Worm (Caenorhabditis elegans) whole organism, L4 larva: Measurements from ENCODE around the gene T28C12.15.

ENCODE experiments used
- F26F4.8 ChIP-seq: fragments of 200-800 bp; sonication (Bioruptor generic); conservative IDR thresholded peaks from 2 replicates; pipeline ENCODE4 v1.3.6; 2022; ENCODE audit warnings: missing genetic modification characterization, missing compliant biosample characterization
- F37D6.2 ChIP-seq: sonication (generic microtip); optimal IDR thresholded peaks from 2 replicates; lab custom pipeline; 2016; ENCODE audit warnings: mild to moderate bottlenecking, missing genetic modification characterization, missing compliant biosample characterization
- F44E2.7 ChIP-seq: fragments of 200-800 bp; sonication (Bioruptor generic); IDR thresholded peaks from 2 replicates; pipeline ENCODE4 v2.1.2; 2022; ENCODE audit warnings: missing genetic modification characterization, missing compliant biosample characterization
- R02D3.7 ChIP-seq: fragments of 150-350 bp; sonication (generic microtip); optimal IDR thresholded peaks from 3 replicates; lab custom pipeline; 2014; ENCODE audit warnings: missing biosample characterization, missing genetic modification characterization
- T20F7.1 ChIP-seq: fragments of 200-800 bp; sonication (Bioruptor generic); optimal IDR thresholded peaks from 2 replicates; lab custom pipeline; 2018; ENCODE audit warnings: mild to moderate bottlenecking, missing genetic modification characterization, missing compliant biosample characterization
- Y105C5A.15 ChIP-seq: fragments of 200-800 bp; sonication (Bioruptor generic); IDR thresholded peaks from 2 replicates; pipeline ENCODE4 v1.3.6; 2022; ENCODE audit warnings: missing genetic modification characterization, missing compliant biosample characterization
- aha-1 ChIP-seq: fragments of 150-350 bp; peaks from one replicate; lab custom pipeline; 2014; ENCODE audit warnings: missing biosample characterization, missing genetic modification characterization
- aly-2 ChIP-seq: sonication (generic microtip); optimal IDR thresholded peaks from 2 replicates; lab custom pipeline; 2018; ENCODE audit warnings: missing biosample characterization, missing genetic modification characterization
- attf-4 ChIP-seq: sonication (generic microtip); optimal IDR thresholded peaks from 3 replicates; lab custom pipeline; 2017; ENCODE audit warnings: missing biosample characterization, missing genetic modification characterization
- ceh-20 ChIP-seq: fragments of 200-800 bp; sonication (Bioruptor generic); IDR thresholded peaks from 2 replicates; pipeline ENCODE4 v1.3.6; 2022; ENCODE audit warnings: missing genetic modification reagents, missing genetic modification characterization, missing compliant biosample characterization
- ceh-44 ChIP-seq: fragments of 200-800 bp; sonication (Bioruptor generic); IDR thresholded peaks from 2 replicates; pipeline ENCODE4 v1.3.6; 2022; ENCODE audit warnings: missing genetic modification reagents, missing genetic modification characterization, missing compliant biosample characterization
- cey-2 ChIP-seq: sonication (generic microtip); optimal IDR thresholded peaks from 3 replicates; lab custom pipeline; 2017; ENCODE audit warnings: missing genetic modification characterization, mild to moderate bottlenecking, missing compliant biosample characterization, antibody characterized with exemption, borderline replicate concordance; ENCODE audit not compliant: insufficient read depth
- daf-19 ChIP-seq: fragments of 200-800 bp; sonication (Bioruptor generic); conservative IDR thresholded peaks from 2 replicates; pipeline ENCODE4 v1.3.6; 2022; ENCODE audit warnings: missing genetic modification characterization, missing compliant biosample characterization
- dmd-8 ChIP-seq: fragments of 200-800 bp; sonication (Bioruptor generic); IDR thresholded peaks from 2 replicates; pipeline ENCODE4 v1.3.6; 2022; ENCODE audit warnings: missing genetic modification characterization, missing compliant biosample characterization
- duxl-1 ChIP-seq: sonication (generic microtip); optimal IDR thresholded peaks from 2 replicates; lab custom pipeline; 2016; ENCODE audit warnings: mild to moderate bottlenecking, missing genetic modification characterization, moderate library complexity, missing compliant biosample characterization; ENCODE audit not compliant: poor library complexity
- dve-1 ChIP-seq: sonication (generic microtip); optimal IDR thresholded peaks from 2 replicates; lab custom pipeline; 2017; ENCODE audit warnings: antibody characterized with exemption, mild to moderate bottlenecking, missing genetic modification characterization, missing compliant biosample characterization; ENCODE audit not compliant: insufficient read depth
- egl-27 ChIP-seq: sonication (generic microtip); optimal IDR thresholded peaks from 3 replicates; lab custom pipeline; 2017; ENCODE audit warnings: missing biosample characterization, missing genetic modification reagents, missing genetic modification characterization
- fos-1 ChIP-seq: fragments of 150-350 bp; optimal IDR thresholded peaks from 2 replicates; lab custom pipeline; 2014; ENCODE audit warnings: missing biosample characterization, missing genetic modification characterization
- hlh-11 ChIP-seq: fragments of 200-800 bp; sonication (Bioruptor generic); optimal IDR thresholded peaks from 2 replicates; lab custom pipeline; 2018; ENCODE audit warnings: mild to moderate bottlenecking, missing genetic modification characterization, missing compliant biosample characterization
- hlh-30 ChIP-seq: sonication (generic microtip); optimal IDR thresholded peaks from 2 replicates; lab custom pipeline; 2017; ENCODE audit warnings: antibody characterized with exemption, mild to moderate bottlenecking, missing genetic modification characterization, missing compliant biosample characterization; ENCODE audit not compliant: insufficient read depth
- lin-1 ChIP-seq: fragments of 200-800 bp; sonication (Bioruptor generic); IDR thresholded peaks from 2 replicates; pipeline ENCODE4 v1.3.6; 2022; ENCODE audit warnings: missing genetic modification reagents, missing genetic modification characterization, missing compliant biosample characterization
- lin-15B ChIP-seq: fragments of 150-350 bp; sonication (generic microtip); optimal IDR thresholded peaks from 3 replicates; lab custom pipeline; 2014; ENCODE audit warnings: missing biosample characterization, missing genetic modification characterization
- lin-38 ChIP-seq: fragments of 200-800 bp; sonication (Bioruptor generic); IDR thresholded peaks from 2 replicates; pipeline ENCODE4 v1.3.6; 2022; ENCODE audit warnings: missing genetic modification reagents, missing genetic modification characterization, missing compliant biosample characterization
- lin-39 ChIP-seq: fragments of 150-350 bp; optimal IDR thresholded peaks from 2 replicates; lab custom pipeline; 2014; ENCODE audit warnings: missing biosample characterization, missing genetic modification reagents, missing genetic modification characterization
- lsy-2 ChIP-seq, 2 experiments: fragments of 150-350 bp in 1 of 2; sonication (generic microtip) in 1 of 2; optimal IDR thresholded peaks; 2 replicates each; lab custom pipeline; 2014 to 2017; ENCODE audit warnings: missing biosample characterization in 2 of 2, missing genetic modification characterization in 2 of 2
- mdt-29 ChIP-seq: fragments of 200-800 bp; sonication (Bioruptor generic); IDR thresholded peaks from 2 replicates; pipeline ENCODE4 v1.3.6; 2022; ENCODE audit warnings: missing genetic modification reagents, missing genetic modification characterization, missing compliant biosample characterization
- mep-1 ChIP-seq: fragments of 150-350 bp; sonication (generic microtip); optimal IDR thresholded peaks from 3 replicates; lab custom pipeline; 2014; ENCODE audit warnings: missing biosample characterization, missing genetic modification characterization
- mxl-3 ChIP-seq: fragments of 200-800 bp; sonication (Bioruptor generic); optimal IDR thresholded peaks from 2 replicates; lab custom pipeline; 2018; ENCODE audit warnings: mild to moderate bottlenecking, missing genetic modification characterization, missing compliant biosample characterization
- nhr-102 ChIP-seq: sonication (generic microtip); optimal IDR thresholded peaks from 2 replicates; lab custom pipeline; 2016; ENCODE audit warnings: mild to moderate bottlenecking, missing genetic modification characterization, moderate library complexity, missing compliant biosample characterization
- nhr-25 ChIP-seq: sonication (generic microtip); optimal IDR thresholded peaks from 2 replicates; lab custom pipeline; 2017; ENCODE audit warnings: missing genetic modification characterization, mild to moderate bottlenecking, missing compliant biosample characterization, antibody characterized with exemption, moderate library complexity, borderline replicate concordance; ENCODE audit not compliant: insufficient read depth
- nhr-42 ChIP-seq: fragments of 200-800 bp; sonication (Bioruptor generic); IDR thresholded peaks from 2 replicates; pipeline ENCODE4 v1.3.6; 2022; ENCODE audit warnings: missing genetic modification characterization, missing compliant biosample characterization
- nhr-6 ChIP-seq: fragments of 150-350 bp; optimal IDR thresholded peaks from 2 replicates; lab custom pipeline; 2014; ENCODE audit warnings: missing biosample characterization, missing genetic modification characterization
- pha-4 ChIP-seq, 2 experiments: fragments of 150-350 bp in 1 of 2; fragments of 200-800 bp in 1 of 2; sonication (Bioruptor generic) in 1 of 2; IDR thresholded peaks in 1 of 2; optimal IDR thresholded peaks in 1 of 2; 2 replicates each; pipeline versions ENCODE4 v1.3.6 to Lab custom; 2014 to 2022; ENCODE audit warnings: missing genetic modification characterization in 2 of 2, missing genetic modification reagents in 2 of 2, missing biosample characterization in 1 of 2, missing compliant biosample characterization in 1 of 2
- pqm-1 ChIP-seq: sonication (generic microtip); optimal IDR thresholded peaks from 2 replicates; lab custom pipeline; 2017; ENCODE audit warnings: missing biosample characterization, missing genetic modification characterization
- rbr-2 ChIP-seq: sonication (generic microtip); optimal IDR thresholded peaks from 2 replicates; lab custom pipeline; 2016; ENCODE audit warnings: missing genotype, missing genetic modification characterization, missing compliant biosample characterization
- set-16 ChIP-seq: fragments of 200-800 bp; sonication (Bioruptor generic); IDR thresholded peaks from 2 replicates; pipeline ENCODE4 v1.3.6; 2022; ENCODE audit warnings: missing genetic modification reagents, missing genetic modification characterization, missing compliant biosample characterization
- skn-1 ChIP-seq: fragments of 150-350 bp; optimal IDR thresholded peaks from 2 replicates; lab custom pipeline; 2014; ENCODE audit warnings: missing biosample characterization, missing genetic modification characterization
- snpc-1.2 ChIP-seq: fragments of 200-800 bp; sonication (Bioruptor generic); IDR thresholded peaks from 2 replicates; pipeline ENCODE4 v1.3.6; 2022; ENCODE audit warnings: missing genetic modification reagents, missing genetic modification characterization, missing compliant biosample characterization
- snpc-4 ChIP-seq: fragments of 150-350 bp; optimal IDR thresholded peaks from 2 replicates; lab custom pipeline; 2014; ENCODE audit warnings: missing biosample characterization, missing genetic modification characterization
- spr-1 ChIP-seq: sonication (generic microtip); optimal IDR thresholded peaks from 2 replicates; lab custom pipeline; 2016; ENCODE audit warnings: mild to moderate bottlenecking, missing genetic modification characterization, missing compliant biosample characterization
- spr-3 ChIP-seq: fragments of 200-800 bp; sonication (Bioruptor generic); optimal IDR thresholded peaks from 2 replicates; lab custom pipeline; 2018; ENCODE audit warnings: mild to moderate bottlenecking, missing genetic modification characterization, missing compliant biosample characterization
- tag-97 ChIP-seq: fragments of 200-800 bp; sonication (Bioruptor generic); IDR thresholded peaks from 2 replicates; pipeline ENCODE4 v1.3.6; 2022; ENCODE audit warnings: missing genetic modification characterization, missing compliant biosample characterization
- tra-1 ChIP-seq: fragments of 200-800 bp; sonication (Bioruptor generic); IDR thresholded peaks from 2 replicates; pipeline ENCODE4 v1.3.6; 2022; ENCODE audit warnings: missing genetic modification reagents, missing genetic modification characterization, missing compliant biosample characterization
- unc-130 ChIP-seq: sonication (generic microtip); optimal IDR thresholded peaks from 2 replicates; lab custom pipeline; 2016; ENCODE audit warnings: missing genetic modification reagents, missing genetic modification characterization, missing compliant biosample characterization
- vab-7 ChIP-seq: fragments of 200-800 bp; sonication (Bioruptor generic); IDR thresholded peaks from 2 replicates; pipeline ENCODE4 v1.3.6; 2022; ENCODE audit warnings: missing genetic modification reagents, missing genetic modification characterization, missing compliant biosample characterization
- zag-1 ChIP-seq: fragments of 150-350 bp; optimal IDR thresholded peaks from 2 replicates; lab custom pipeline; 2014; ENCODE audit warnings: missing biosample characterization, missing genetic modification characterization
- zfp-2 ChIP-seq: sonication (generic microtip); optimal IDR thresholded peaks from 2 replicates; lab custom pipeline; 2016; ENCODE audit warnings: mild to moderate bottlenecking, missing genetic modification characterization, missing compliant biosample characterization
- zfp-3 ChIP-seq: fragments of 200-800 bp; sonication (Bioruptor generic); conservative IDR thresholded peaks from 2 replicates; pipeline ENCODE4 v1.3.6; 2022; ENCODE audit warnings: missing genetic modification reagents, missing genetic modification characterization, missing compliant biosample characterization
- zip-11 ChIP-seq: fragments of 200-800 bp; sonication (Bioruptor generic); IDR thresholded peaks from 2 replicates; pipeline ENCODE4 v1.3.6; 2022; ENCODE audit warnings: missing genetic modification characterization, missing compliant biosample characterization

The T28C12.15 gene

ce11 chrV:6348133-6348532 lies 26.6 kb upstream of the T28C12.15 start (continued):
- TF ChIP-seq mep-1 (tag; lab: Kevin White, UChicago) (peak; percentile 46), daf-19 (no peak), aha-1 (tag; lab: Kevin White, UChicago) (peak; percentile 90), ceh-20 (GFP tag; lab: Robert Waterston, UW) (peak; percentile 25; the same call in 1 of the 2 replicates), unc-130 (GFP tag; lab: Kevin White, UChicago) (no peak), tag-97 (no peak), dve-1 (tag; lab: Kevin White, UChicago) (no peak)
- TF ChIP-seq, all 104 proteins: peak for 13

ce11 chrV:6346906-6347305 lies 25.3 kb upstream of the T28C12.15 start:
- no peak for TF ChIP-seq cey-2
- TF ChIP-seq spr-3 (GFP tag; lab: Kevin White, UChicago): no peak
- TF ChIP-seq nhr-25: no peak
- no peak for TF ChIP-seq spr-1 (tag; lab: Kevin White, UChicago)
- TF ChIP-seq F26F4.8: no peak
- no peak for TF ChIP-seq F44E2.7
- no peak for TF ChIP-seq ceh-20 (GFP tag; lab: Robert Waterston, UW)
- no peak for TF ChIP-seq lin-38 (GFP tag; lab: Robert Waterston, UW)
- no peak for TF ChIP-seq ceh-44 (GFP tag; lab: Robert Waterston, UW)
- no peak for TF ChIP-seq tra-1
- TF ChIP-seq mxl-3 (GFP tag; lab: Kevin White, UChicago): no peak
- no peak for TF ChIP-seq dmd-8
- TF ChIP-seq aly-2 (tag; lab: Kevin White, UChicago): no peak
- TF ChIP-seq nhr-6 (tag; lab: Kevin White, UChicago): no peak
- TF ChIP-seq duxl-1 (tag; lab: Kevin White, UChicago): no peak
- no peak for TF ChIP-seq lin-39 (tag; lab: Kevin White, UChicago)
- no peak for TF ChIP-seq lin-15B
- TF ChIP-seq attf-4: no peak
- no peak for TF ChIP-seq skn-1 (tag; lab: Kevin White, UChicago)
- TF ChIP-seq fos-1: no peak
- TF ChIP-seq aha-1 (tag; lab: Kevin White, UChicago): peak; percentile 91
- no peak for TF ChIP-seq T20F7.1 (GFP tag; lab: Kevin White, UChicago)
- TF ChIP-seq snpc-4 (tag; lab: Kevin White, UChicago): no peak
- TF ChIP-seq lsy-2 (tag; optimal IDR thresholded peaks at IDR 0.05; lab: Kevin White, UChicago): no peak
- 0 out of 2 replicates have a peak, but pooled peaks have one; percentile 47 for TF ChIP-seq lin-1 (GFP tag; lab: Robert Waterston, UW)
- TF ChIP-seq F37D6.2: no peak
- TF ChIP-seq rbr-2: no peak
- no peak for TF ChIP-seq zag-1
- no peak for TF ChIP-seq unc-130 (GFP tag; lab: Kevin White, UChicago)
- TF ChIP-seq pqm-1 (tag; lab: Kevin White, UChicago): peak; percentile 96
- TF ChIP-seq R02D3.7: no peak
- TF ChIP-seq egl-27 (tag; lab: Kevin White, UChicago): no peak
- TF ChIP-seq vab-7: no peak
- no peak for TF ChIP-seq pha-4 (GFP tag; IDR thresholded peaks at IDR 0.05; lab: Robert Waterston, UW)
- no peak for TF ChIP-seq pha-4 (tag; optimal IDR thresholded peaks at IDR 0.05; lab: Kevin White, UChicago)
- TF ChIP-seq zfp-3 (GFP tag; lab: Robert Waterston, UW): no peak
- TF ChIP-seq nhr-102 (tag; lab: Kevin White, UChicago): no peak
- TF ChIP-seq hlh-30 (tag; lab: Kevin White, UChicago): peak; percentile 59
- peak; percentile 76 for TF ChIP-seq hlh-11
- TF ChIP-seq tag-97: no peak
- TF ChIP-seq set-16 (GFP tag; lab: Robert Waterston, UW): no peak
- no peak for TF ChIP-seq zip-11 (GFP tag; lab: Robert Waterston, UW)
- TF ChIP-seq snpc-1.2 (GFP tag; lab: Robert Waterston, UW): no peak
- no peak for TF ChIP-seq nhr-42
- no peak for TF ChIP-seq Y105C5A.15 (GFP tag; lab: Robert Waterston, UW)
- TF ChIP-seq mdt-29: no peak
- TF ChIP-seq zfp-2 (tag; lab: Kevin White, UChicago): no peak
